Fruit fly (Drosophila melanogaster) whole organism: ENCODE results near the gene CG45075.

Experiments
- Dll ChIP-seq: fragments of >200 bp; optimal IDR thresholded peaks from 2 replicates; lab custom pipeline; 2017
- pan ChIP-seq: fragments of >200 bp; optimal IDR thresholded peaks from 2 replicates; lab custom pipeline; 2017
- psq ChIP-seq: fragments of >200 bp; optimal IDR thresholded peaks from 2 replicates; lab custom pipeline; 2017
- usp ChIP-seq: fragments of >200 bp; optimal IDR thresholded peaks from 2 replicates; lab custom pipeline; 2017; ENCODE audit warnings: missing biosample characterization, missing genetic modification characterization, mixed read lengths

DNA sequence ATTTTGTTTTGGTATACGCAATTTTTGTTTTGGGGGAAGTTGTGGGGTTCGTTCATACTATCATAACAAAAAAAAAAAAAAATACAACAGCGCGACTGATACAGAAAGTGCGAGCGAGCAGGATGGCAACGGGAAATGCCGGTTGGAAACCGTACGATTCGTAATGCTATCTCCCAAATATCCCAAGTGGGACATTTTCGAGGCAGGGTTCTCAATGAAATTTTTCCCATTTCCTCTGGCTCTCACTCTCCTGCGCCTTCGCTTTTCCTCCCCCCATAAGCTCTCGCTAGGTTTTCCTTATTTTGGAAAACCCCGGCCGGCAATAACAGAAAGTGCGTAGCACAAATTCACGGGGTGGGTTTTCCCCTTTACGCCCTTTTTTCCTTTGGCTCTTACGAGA is 1.1 kb downstream of the CG45075 start:
- TF ChIP-seq usp (GFP tag; lab: Kevin White, UChicago): no peak
- no peak for TF ChIP-seq pan (lab: Kevin White, UChicago)
- TF ChIP-seq psq (lab: Kevin White, UChicago): no peak
- TF ChIP-seq Dll (lab: Kevin White, UChicago): no peak
